Fruit fly (Drosophila melanogaster): ENCODE results near the gene CG4259.

The CG4259 gene

dm6 chr2L:2164520-2165237 is 35.6 kb upstream of the CG4259 start (continued):
- TF ChIP-seq CG6254 (GFP tag; optimal IDR thresholded peaks at IDR 0.05) (peak; percentile 72), Oli (tag; optimal IDR thresholded peaks at IDR 0.05) (peak; percentile 60), CG9437 (GFP tag; optimal IDR thresholded peaks at IDR 0.05) (peak; percentile 9), CG10462 (GFP tag; optimal IDR thresholded peaks at IDR 0.05) (peak; percentile 63), ro (GFP tag; IDR thresholded peaks at IDR 0.05) (no peak), CG1529 (GFP tag; optimal IDR thresholded peaks at IDR 0.05) (peak; percentile 48), Usf (GFP tag; optimal IDR thresholded peaks at IDR 0.05) (peak; percentile 69), br (optimal IDR thresholded peaks at IDR 0.05) (no peak), CG3726 (GFP tag; IDR thresholded peaks at IDR 0.05) (no peak), ewg (GFP tag; optimal IDR thresholded peaks at IDR 0.05) (no peak), CG11093 (GFP tag; IDR thresholded peaks at IDR 0.05) (peak; percentile 54; the same call in 1 of the 3 replicates), CG17829 (tag; optimal IDR thresholded peaks at IDR 0.05) (peak; percentile 91), gro (GFP tag; optimal IDR thresholded peaks at IDR 0.05) (no peak), tup (GFP tag; optimal IDR thresholded peaks at IDR 0.05) (no peak), gce (GFP tag; IDR thresholded peaks at IDR 0.05) (no peak), ase (GFP tag; IDR thresholded peaks at IDR 0.05) (peak; percentile 19; the same call in 1 of the 3 replicates), CG5953 (GFP tag; IDR thresholded peaks at IDR 0.05) (no peak), HmgZ (tag; optimal IDR thresholded peaks at IDR 0.05) (no peak), Ada2b (GFP tag; IDR thresholded peaks at IDR 0.05) (peak; percentile 44; the same call in 1 of the 2 replicates), CG10209 (GFP tag; optimal IDR thresholded peaks at IDR 0.05) (peak; percentile 56), grn (GFP tag; optimal IDR thresholded peaks at IDR 0.05) (peak; percentile 42), Mad (GFP tag; optimal IDR thresholded peaks at IDR 0.05) (no peak), yki (optimal IDR thresholded peaks at IDR 0.05) (no peak), CG34422 (GFP tag; IDR thresholded peaks at IDR 0.05) (0 out of 3 replicates have a peak, but pooled peaks have one; percentile 24), Dll (GFP tag; IDR thresholded peaks at IDR 0.05; ENCODE audit: partially characterized antibody) (no peak), CG33557 (GFP tag; optimal IDR thresholded peaks at IDR 0.05) (peak; percentile 90), ind (GFP tag; optimal IDR thresholded peaks at IDR 0.05) (peak; percentile 36), ac (GFP tag; optimal IDR thresholded peaks at IDR 0.05) (peak; percentile 64), wek (GFP tag; optimal IDR thresholded peaks at IDR 0.05) (peak; percentile 51), CG8478 (optimal IDR thresholded peaks at IDR 0.05) (no peak), CG34376 (GFP tag; optimal IDR thresholded peaks at IDR 0.05) (no peak), usp (GFP tag; optimal IDR thresholded peaks at IDR 0.05) (no peak), bsh (GFP tag; optimal IDR thresholded peaks at IDR 0.05) (peak; percentile 77 to 81), Mes4 (GFP tag; optimal IDR thresholded peaks at IDR 0.05) (peak; percentile 56), Dfd (GFP tag; optimal IDR thresholded peaks at IDR 0.05) (no peak), CG18262 (tag; optimal IDR thresholded peaks at IDR 0.05) (peak; percentile 88), Hand (GFP tag; optimal IDR thresholded peaks at IDR 0.05) (no peak), CG4820 (GFP tag; optimal IDR thresholded peaks at IDR 0.05) (peak; percentile 72), CG33213 (GFP tag; optimal IDR thresholded peaks at IDR 0.05) (peak; percentile 42), Trl (optimal IDR thresholded peaks at IDR 0.05) (peak in 1 of 2 experiments; percentile 20), Trl (GFP tag; optimal IDR thresholded peaks at IDR 0.05) (peak; percentile 82), pfk (GFP tag; optimal IDR thresholded peaks at IDR 0.05) (no peak), Ptx1 (GFP tag; IDR thresholded peaks at IDR 0.05) (0 out of 2 replicates have a peak, but pooled peaks have one; percentile 25), CG1647 (GFP tag; optimal IDR thresholded peaks at IDR 0.05) (no peak), inv (GFP tag; IDR thresholded peaks at IDR 0.05; ENCODE audit: partially characterized antibody) (no peak), NfI (GFP tag; optimal IDR thresholded peaks at IDR 0.05) (no peak), Lhr (GFP tag; optimal IDR thresholded peaks at IDR 0.05) (peak; percentile 22), ssp (GFP tag; IDR thresholded peaks at IDR 0.05) (0 out of 2 replicates have a peak, but pooled peaks have one; percentile 15), Fer3 (tag; optimal IDR thresholded peaks at IDR 0.05) (no peak), CG2889 (GFP tag; IDR thresholded peaks at IDR 0.05) (no peak), phol (tag; optimal IDR thresholded peaks at IDR 0.05) (peak; percentile 80)
